Fruit fly (Drosophila melanogaster) whole organism, embryonic: ENCODE results near the gene Ppm1.

Experiments used
- CG10462 ChIP-seq: fragments of 200-800 bp; sonication (Bioruptor generic); optimal IDR thresholded peaks from 2 replicates; lab custom pipeline; 2016; ENCODE audit warnings: missing biosample characterization, missing genetic modification characterization
- CG10979 ChIP-seq: fragments of 200-800 bp; sonication (Bioruptor generic); optimal IDR thresholded peaks from 2 replicates; lab custom pipeline; 2018; ENCODE audit warnings: missing biosample characterization, mild to moderate bottlenecking, missing genetic modification characterization, moderate library complexity
- CG11085 ChIP-seq: fragments of 200-800 bp; sonication (Bioruptor generic); IDR thresholded peaks from 2 replicates; pipeline ENCODE4 v1.3.6; 2022; ENCODE audit warnings: missing biosample characterization, missing genetic modification characterization
- CG11696 ChIP-seq: fragments of 200-800 bp; sonication (Bioruptor generic); IDR thresholded peaks from 2 replicates; pipeline ENCODE4 v1.3.6; 2022; ENCODE audit warnings: missing biosample characterization, missing genetic modification characterization
- CG15696 ChIP-seq: fragments of 200-800 bp; sonication (Bioruptor generic); optimal IDR thresholded peaks from 2 replicates; lab custom pipeline; 2019; ENCODE audit warnings: missing biosample characterization, mild to moderate bottlenecking, missing genetic modification characterization, moderate library complexity
- CG16863 ChIP-seq: fragments of 200-800 bp; sonication (Bioruptor generic); optimal IDR thresholded peaks from 3 replicates; lab custom pipeline; 2016; ENCODE audit warnings: missing biosample characterization, missing genetic modification characterization
- CG17186 ChIP-seq: fragments of 200-800 bp; sonication (Bioruptor generic); optimal IDR thresholded peaks from 3 replicates; lab custom pipeline; 2017; ENCODE audit warnings: missing biosample characterization, missing genetic modification reagents, missing genetic modification characterization
- CG17568 ChIP-seq: fragments of 200-800 bp; sonication (Bioruptor generic); optimal IDR thresholded peaks from 2 replicates; lab custom pipeline; 2018; ENCODE audit warnings: missing biosample characterization, mild to moderate bottlenecking, missing genetic modification characterization, moderate library complexity
- CG18619 ChIP-seq: fragments of 200-800 bp; sonication (Bioruptor generic); optimal IDR thresholded peaks from 3 replicates; lab custom pipeline; 2017; ENCODE audit warnings: missing biosample characterization, mild to moderate bottlenecking, missing genetic modification characterization
- CG2120 ChIP-seq: fragments of 200-800 bp; sonication (Bioruptor generic); optimal IDR thresholded peaks from 3 replicates; lab custom pipeline; 2016; ENCODE audit warnings: missing biosample characterization, missing genetic modification characterization
- CG30431 ChIP-seq: fragments of 200-800 bp; sonication (Bioruptor generic); optimal IDR thresholded peaks from 2 replicates; lab custom pipeline; 2017; ENCODE audit warnings: missing biosample characterization, missing genetic modification characterization
- CG3065 ChIP-seq: fragments of 200-800 bp; sonication (Bioruptor generic); optimal IDR thresholded peaks from 2 replicates; lab custom pipeline; 2016; ENCODE audit warnings: missing biosample characterization, missing genetic modification characterization
- CG32772 ChIP-seq: fragments of 200-800 bp; sonication (Bioruptor generic); IDR thresholded peaks from 2 replicates; pipeline ENCODE4 v1.3.6; 2022; ENCODE audit warnings: missing biosample characterization, missing genetic modification characterization
- CG42726 ChIP-seq: fragments of 200-800 bp; sonication (Bioruptor generic); IDR thresholded peaks from 2 replicates; pipeline ENCODE4 v1.3.6; 2022; ENCODE audit warnings: missing biosample characterization, missing genetic modification characterization; ENCODE audit not compliant: partially characterized antibody
- CG6813 ChIP-seq: fragments of 200-800 bp; sonication (Bioruptor generic); optimal IDR thresholded peaks from 2 replicates; lab custom pipeline; 2017; ENCODE audit warnings: missing biosample characterization, missing genetic modification characterization, mild to moderate bottlenecking, moderate library complexity, missing genetic modification reagents
- CG9215 ChIP-seq: fragments of 200-800 bp; sonication (Bioruptor generic); IDR thresholded peaks from 2 replicates; pipeline ENCODE4 v1.3.6; 2022; ENCODE audit warnings: missing biosample characterization, missing genetic modification characterization
- Camta ChIP-seq: fragments of 200-800 bp; sonication (Bioruptor generic); optimal IDR thresholded peaks from 2 replicates; lab custom pipeline; 2016; ENCODE audit warnings: missing biosample characterization, missing genetic modification characterization
- Dad ChIP-seq: fragments of 200-800 bp; sonication (Bioruptor generic); optimal IDR thresholded peaks from 3 replicates; lab custom pipeline; 2016; ENCODE audit warnings: missing biosample characterization, missing genetic modification characterization
- Dip3 ChIP-seq: fragments of 200-800 bp; sonication (Bioruptor generic); optimal IDR thresholded peaks from 3 replicates; lab custom pipeline; 2016; ENCODE audit warnings: missing biosample characterization, missing genetic modification characterization
- Drgx ChIP-seq: fragments of 200-800 bp; sonication (Bioruptor generic); IDR thresholded peaks from 2 replicates; pipeline ENCODE4 v1.3.6; 2022; ENCODE audit warnings: missing biosample characterization, missing genetic modification characterization
- Eip74EF ChIP-seq, 2 experiments: fragments of 200-800 bp in 1 of 2; fragments of >200 bp in 1 of 2; sonication (Bioruptor generic) in 1 of 2; optimal IDR thresholded peaks; 2 replicates each; lab custom pipeline; 2017 to 2019; ENCODE audit warnings: missing biosample characterization in 2 of 2, missing genetic modification characterization in 2 of 2, mild to moderate bottlenecking in 1 of 2, moderate library complexity in 1 of 2
- Elba2 ChIP-seq: fragments of 200-800 bp; sonication (Bioruptor generic); optimal IDR thresholded peaks from 3 replicates; lab custom pipeline; 2016; ENCODE audit warnings: missing biosample characterization, missing genetic modification characterization
- Gug ChIP-seq: fragments of 200-800 bp; sonication (Bioruptor generic); IDR thresholded peaks from 4 replicates; pipeline ENCODE4 v1.3.6; 2022; ENCODE audit warnings: missing biosample characterization, missing genetic modification characterization
- HmgD ChIP-seq: fragments of 200-800 bp; sonication (Bioruptor generic); optimal IDR thresholded peaks from 3 replicates; lab custom pipeline; 2016; ENCODE audit warnings: missing biosample characterization, missing genetic modification characterization
- Lim3 ChIP-seq: fragments of 200-800 bp; sonication (Bioruptor generic); IDR thresholded peaks from 2 replicates; pipeline ENCODE4 v1.3.6; 2022; ENCODE audit warnings: missing biosample characterization, missing genetic modification characterization
- Lpt ChIP-seq: fragments of >200 bp; optimal IDR thresholded peaks from 2 replicates; lab custom pipeline; 2018; ENCODE audit warnings: missing biosample characterization, missing genetic modification characterization
- NFAT ChIP-seq: fragments of 200-800 bp; sonication (Bioruptor generic); IDR thresholded peaks from 2 replicates; pipeline ENCODE4 v1.3.6; 2022; ENCODE audit warnings: missing biosample characterization, missing genetic modification characterization
- Nf-YB ChIP-seq: fragments of 200-800 bp; sonication (Bioruptor generic); optimal IDR thresholded peaks from 3 replicates; lab custom pipeline; 2019; ENCODE audit warnings: missing biosample characterization, mild to moderate bottlenecking, missing genetic modification characterization, moderate library complexity
- Ravus ChIP-seq: fragments of 200-800 bp; sonication (Bioruptor generic); IDR thresholded peaks from 2 replicates; pipeline ENCODE4 v1.3.6; 2022; ENCODE audit warnings: missing biosample characterization, missing genetic modification characterization
- Spps ChIP-seq: fragments of 200-800 bp; sonication (Bioruptor generic); optimal IDR thresholded peaks from 2 replicates; lab custom pipeline; 2018; ENCODE audit warnings: missing biosample characterization, mild to moderate bottlenecking, missing genetic modification characterization
- crp ChIP-seq, 2 experiments: fragments of 200-800 bp; sonication (Bioruptor generic); optimal IDR thresholded peaks; 2 replicates in 1 of 2; 3 replicates in 1 of 2; lab custom pipeline; 2017; ENCODE audit warnings: missing biosample characterization in 2 of 2, missing genetic modification characterization in 2 of 2, mild to moderate bottlenecking in 1 of 2, moderate library complexity in 1 of 2
- dan ChIP-seq: fragments of 200-800 bp; sonication (Bioruptor generic); IDR thresholded peaks from 2 replicates; pipeline ENCODE4 v1.3.6; 2022; ENCODE audit warnings: missing biosample characterization, missing genetic modification characterization
- esg ChIP-seq: fragments of 200-800 bp; sonication (Bioruptor generic); conservative IDR thresholded peaks from 2 replicates; pipeline ENCODE4 v1.3.6; 2022; ENCODE audit warnings: missing biosample characterization, missing genetic modification characterization
- fu2 ChIP-seq: fragments of 200-800 bp; sonication (Bioruptor generic); optimal IDR thresholded peaks from 2 replicates; lab custom pipeline; 2016; ENCODE audit warnings: missing biosample characterization, missing genetic modification characterization
- gem ChIP-seq: fragments of 200-800 bp; sonication (Bioruptor generic); optimal IDR thresholded peaks from 2 replicates; lab custom pipeline; 2019; ENCODE audit warnings: missing biosample characterization, mild to moderate bottlenecking, missing genetic modification characterization, moderate library complexity
- gfzf ChIP-seq: fragments of 200-800 bp; sonication (Bioruptor generic); optimal IDR thresholded peaks from 2 replicates; lab custom pipeline; 2016; ENCODE audit warnings: missing biosample characterization, mild to moderate bottlenecking, missing genetic modification characterization, moderate library complexity
- gt ChIP-seq: fragments of 200-800 bp; sonication (Bioruptor generic); IDR thresholded peaks from 2 replicates; pipeline ENCODE4 v1.3.6; 2022; ENCODE audit warnings: missing biosample characterization, missing genetic modification characterization
- hbn ChIP-seq: fragments of 200-800 bp; sonication (Bioruptor generic); IDR thresholded peaks from 2 replicates; pipeline ENCODE4 v1.3.6; 2022; ENCODE audit warnings: missing biosample characterization, missing genetic modification characterization; ENCODE audit not compliant: partially characterized antibody
- her ChIP-seq: fragments of 200-800 bp; sonication (Bioruptor generic); optimal IDR thresholded peaks from 2 replicates; lab custom pipeline; 2016; ENCODE audit warnings: missing biosample characterization, missing genetic modification characterization
- insv ChIP-seq, 2 experiments: fragments of 200-800 bp; sonication (Bioruptor generic); optimal IDR thresholded peaks; 3 replicates each; lab custom pipeline; 2016 to 2018; ENCODE audit warnings: missing biosample characterization in 2 of 2, missing genetic modification characterization in 2 of 2
- jigr1 ChIP-seq: fragments of 200-800 bp; sonication (Bioruptor generic); IDR thresholded peaks from 3 replicates; pipeline ENCODE4 v1.3.6; 2022; ENCODE audit warnings: missing biosample characterization, missing genetic modification characterization
- lov ChIP-seq, 2 experiments: fragments of 200-800 bp in 1 of 2; fragments of >200 bp in 1 of 2; sonication (Bioruptor generic) in 1 of 2; IDR thresholded peaks in 1 of 2; optimal IDR thresholded peaks in 1 of 2; 2 replicates in 1 of 2; 3 replicates in 1 of 2; pipeline versions ENCODE4 v1.3.6 to Lab custom; 2017 to 2022; ENCODE audit warnings: missing biosample characterization in 1 of 2, missing genetic modification characterization in 1 of 2
- pb ChIP-seq: fragments of 200-800 bp; sonication (Bioruptor generic); optimal IDR thresholded peaks from 3 replicates; lab custom pipeline; 2016; ENCODE audit warnings: missing biosample characterization, missing genetic modification characterization
- ranshi ChIP-seq: fragments of 200-800 bp; sonication (Bioruptor generic); IDR thresholded peaks from 2 replicates; pipeline ENCODE4 v1.3.6; 2022; ENCODE audit warnings: missing biosample characterization, missing genetic modification characterization
- row ChIP-seq: fragments of 200-800 bp; sonication (Bioruptor generic); IDR thresholded peaks from 3 replicates; pipeline ENCODE4 v1.3.6; 2022; ENCODE audit warnings: missing biosample characterization, missing genetic modification characterization
- slou ChIP-seq: fragments of 200-800 bp; sonication (Bioruptor generic); optimal IDR thresholded peaks from 3 replicates; lab custom pipeline; 2016; ENCODE audit warnings: missing biosample characterization, missing genetic modification characterization
- tin ChIP-seq: fragments of 200-800 bp; sonication (Bioruptor generic); optimal IDR thresholded peaks from 3 replicates; lab custom pipeline; 2016; ENCODE audit warnings: missing biosample characterization, missing genetic modification characterization
- zfh1 ChIP-seq: fragments of 200-800 bp; sonication (Bioruptor generic); IDR thresholded peaks from 3 replicates; pipeline ENCODE4 v1.3.6; 2022; ENCODE audit warnings: missing biosample characterization, missing genetic modification characterization

Gene Ppm1

dm6 chr3L:629916-630663 is 49.0 kb downstream of the Ppm1 start (continued):
- no peak for TF ChIP-seq Elba2
- no peak for TF ChIP-seq insv (GFP tag; optimal IDR thresholded peaks at IDR 0.05; lab: Kevin White, UChicago)
- TF ChIP-seq Eip74EF (GFP tag; optimal IDR thresholded peaks at IDR 0.05; lab: Kevin White, UChicago): no peak
- no peak for TF ChIP-seq Camta
- TF ChIP-seq CG17186 (GFP tag; lab: Kevin White, UChicago): no peak
- no peak for TF ChIP-seq hbn (GFP tag; lab: Robert Waterston, UW)
- TF ChIP-seq pb (GFP tag; lab: Kevin White, UChicago): no peak
- TF ChIP-seq CG3065 (GFP tag; lab: Kevin White, UChicago): no peak
- TF ChIP-seq ranshi (GFP tag; lab: Robert Waterston, UW): 0 out of 2 replicates have a peak, but pooled peaks have one; percentile 55
- TF ChIP-seq fu2: no peak
- no peak for TF ChIP-seq her
- no peak for TF ChIP-seq Ravus
- TF ChIP-seq CG9215 (GFP tag; lab: Robert Waterston, UW): peak; percentile 46
- no peak for TF ChIP-seq gt (GFP tag; lab: Robert Waterston, UW)
- TF ChIP-seq CG10462: peak; percentile 35
- peak; percentile 29 for TF ChIP-seq CG10979 (tag; lab: Kevin White, UChicago)
- peak; percentile 36 for TF ChIP-seq tin
- no peak for TF ChIP-seq dan (GFP tag; lab: Robert Waterston, UW)
- TF ChIP-seq gem (tag; lab: Kevin White, UChicago): peak; percentile 66
- no peak for TF ChIP-seq gfzf (GFP tag; lab: Kevin White, UChicago)
- peak; percentile 28; the same call in 1 of the 2 replicates for TF ChIP-seq CG11085 (GFP tag; lab: Robert Waterston, UW)
- peak; percentile 87 for TF ChIP-seq row (GFP tag; lab: Robert Waterston, UW)
- no peak for TF ChIP-seq jigr1 (GFP tag; lab: Robert Waterston, UW)
- TF ChIP-seq Spps: no peak
- TF ChIP-seq CG30431 (GFP tag; lab: Kevin White, UChicago): no peak
- no peak for TF ChIP-seq HmgD (GFP tag; lab: Kevin White, UChicago)
- peak; percentile 23 for TF ChIP-seq CG6813
- no peak for TF ChIP-seq Nf-YB
- TF ChIP-seq slou (GFP tag; lab: Kevin White, UChicago): no peak
- TF ChIP-seq Lim3 (GFP tag; lab: Robert Waterston, UW): no peak
- TF ChIP-seq Dad (GFP tag; lab: Kevin White, UChicago): peak; percentile 29
- no peak for TF ChIP-seq CG11696
- no peak for TF ChIP-seq CG17568 (GFP tag; lab: Kevin White, UChicago)
- no peak for TF ChIP-seq CG16863
- peak; percentile 9 for TF ChIP-seq Dip3 (GFP tag; lab: Kevin White, UChicago)
- TF ChIP-seq CG32772 (GFP tag; lab: Robert Waterston, UW): no peak
- TF ChIP-seq CG2120 (GFP tag; lab: Kevin White, UChicago): peak; percentile 65
- TF ChIP-seq lov (optimal IDR thresholded peaks at IDR 0.05; lab: Kevin White, UChicago): no peak
- TF ChIP-seq lov (GFP tag; IDR thresholded peaks at IDR 0.05; lab: Robert Waterston, UW): peak; percentile 72; the same call in 1 of the 3 replicates
- TF ChIP-seq zfh1 (GFP tag; lab: Robert Waterston, UW): peak; percentile 54; the same call in 1 of the 3 replicates
- TF ChIP-seq CG42726: no peak
- no peak for TF ChIP-seq CG18619 (GFP tag; lab: Kevin White, UChicago)
- peak; percentile 71; the same call in 2 of the 4 replicates for TF ChIP-seq Gug (GFP tag; lab: Robert Waterston, UW)
- TF ChIP-seq Drgx: peak; percentile 22; the same call in 1 of the 2 replicates
- no peak for TF ChIP-seq Lpt (GFP tag; lab: Kevin White, UChicago)
- TF ChIP-seq CG15696 (tag; lab: Kevin White, UChicago): no peak
- peak; percentile 50 for TF ChIP-seq NFAT (GFP tag; lab: Robert Waterston, UW)
- TF ChIP-seq esg (GFP tag; lab: Robert Waterston, UW): peak; percentile 32; the same call in 1 of the 2 replicates
- peak in 1 of 2 experiments; percentile 68 for TF ChIP-seq crp (GFP tag; optimal IDR thresholded peaks at IDR 0.05; lab: Kevin White, UChicago)
